Fruit fly (Drosophila melanogaster): ENCODE data around the gene CG4174.

Gene CG4174

DNA sequence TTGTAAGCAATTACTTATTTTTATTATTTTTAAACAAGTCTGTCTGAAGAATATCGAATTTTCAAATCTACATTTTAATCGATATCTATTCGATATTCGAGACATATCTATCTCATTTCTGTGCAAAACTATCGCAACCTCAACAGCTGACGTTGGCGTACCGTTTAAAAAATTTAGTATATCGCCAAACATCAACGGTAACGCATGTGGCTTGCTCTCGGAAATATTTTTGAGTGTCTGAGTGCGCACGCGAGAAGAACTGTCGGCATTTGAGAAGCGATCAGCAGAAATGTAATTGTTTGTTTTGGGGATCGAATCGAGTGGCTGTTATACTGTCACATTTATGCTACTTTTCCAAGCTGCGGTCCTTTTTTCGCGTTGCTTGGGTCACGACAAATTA, 8.0 kb upstream of the CG4174 start, which contains the start of gene MYPT-75D (continued):
- TF ChIP-seq CG6689 (GFP tag; IDR thresholded peaks at IDR 0.05) (no peak), unc-4 (GFP tag; IDR thresholded peaks at IDR 0.05; ENCODE audit: partially characterized antibody) (peak; percentile 86), Dip2 (GFP tag; IDR thresholded peaks at IDR 0.05) (no peak)

DNA sequence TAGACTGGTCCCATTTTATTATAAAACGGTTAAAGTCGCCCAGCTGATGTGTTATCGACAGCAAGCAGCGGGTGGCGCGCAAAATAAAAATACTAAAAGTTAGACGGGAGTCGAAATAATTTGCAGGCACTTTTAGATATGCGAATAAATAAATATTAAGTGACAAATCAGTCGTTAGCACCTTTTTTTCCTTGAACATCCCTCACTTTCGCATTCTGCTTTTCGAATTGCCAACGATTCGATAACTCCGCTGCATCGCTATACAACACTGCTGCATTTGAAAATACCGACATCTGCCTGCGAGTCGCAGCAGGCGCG, 4.6 kb upstream of the CG4174 start, which contains the start of gene bora:
bora (plus strand) TSS at position 271 of the 318 bp plus-strand sequence.
- no peak for TF ChIP-seq Dll (GFP tag; IDR thresholded peaks at IDR 0.05; ENCODE audit: partially characterized antibody)
- peak; percentile 25 for TF ChIP-seq maf-S (GFP tag; optimal IDR thresholded peaks at IDR 0.05)
- no peak for TF ChIP-seq yki (optimal IDR thresholded peaks at IDR 0.05)
- no peak for TF ChIP-seq CG11695 (GFP tag; IDR thresholded peaks at IDR 0.05)
- peak; percentile 27 for TF ChIP-seq pzg (GFP tag; optimal IDR thresholded peaks at IDR 0.05)
- peak; percentile 21 for TF ChIP-seq CG17186 (GFP tag; optimal IDR thresholded peaks at IDR 0.05)
- TF ChIP-seq CG6254 (GFP tag; optimal IDR thresholded peaks at IDR 0.05): no peak
- TF ChIP-seq HLH3B (GFP tag; IDR thresholded peaks at IDR 0.05): no peak
- TF ChIP-seq pum (GFP tag; optimal IDR thresholded peaks at IDR 0.05): no peak
- TF ChIP-seq CG14710 (tag; optimal IDR thresholded peaks at IDR 0.05): peak; percentile 20
- peak; percentile 63 for TF ChIP-seq Ets65A (GFP tag)
- TF ChIP-seq CG15269 (tag; optimal IDR thresholded peaks at IDR 0.05): no peak
- no peak for TF ChIP-seq CG8924 (tag; optimal IDR thresholded peaks at IDR 0.05)
- no peak for TF ChIP-seq grn (GFP tag; optimal IDR thresholded peaks at IDR 0.05)
- TF ChIP-seq CG4424 (GFP tag; optimal IDR thresholded peaks at IDR 0.05): no peak
- TF ChIP-seq ssp (GFP tag; IDR thresholded peaks at IDR 0.05): no peak
- no peak for TF ChIP-seq ato (GFP tag; IDR thresholded peaks at IDR 0.05; ENCODE audit: partially characterized antibody)
- TF ChIP-seq shn (GFP tag; optimal IDR thresholded peaks at IDR 0.05): no peak
- TF ChIP-seq E2f2 (GFP tag; IDR thresholded peaks at IDR 0.05): peak; percentile 92
- TF ChIP-seq CG11247 (GFP tag; IDR thresholded peaks at IDR 0.05): no peak
- no peak for TF ChIP-seq CG8388 (GFP tag; optimal IDR thresholded peaks at IDR 0.05)
- TF ChIP-seq CG2889 (GFP tag; IDR thresholded peaks at IDR 0.05): no peak
- TF ChIP-seq CG31224 (GFP tag; IDR thresholded peaks at IDR 0.05): no peak
- 0 out of 2 replicates have a peak, but pooled peaks have one; percentile 33 for TF ChIP-seq MBD-R2 (GFP tag; IDR thresholded peaks at IDR 0.05)
- no peak for TF ChIP-seq CG10431 (GFP tag; optimal IDR thresholded peaks at IDR 0.05)
- no peak for TF ChIP-seq CG42726 (GFP tag; IDR thresholded peaks at IDR 0.05; ENCODE audit: partially characterized antibody)
- no peak for TF ChIP-seq Nf-YA (GFP tag; IDR thresholded peaks at IDR 0.05)
- peak; percentile 88 for TF ChIP-seq CG10267 (tag; optimal IDR thresholded peaks at IDR 0.05)
- TF ChIP-seq CG13296 (GFP tag; optimal IDR thresholded peaks at IDR 0.05): no peak
- TF ChIP-seq vfl (GFP tag; optimal IDR thresholded peaks at IDR 0.05): no peak
- TF ChIP-seq CG9727 (GFP tag; optimal IDR thresholded peaks at IDR 0.05): no peak
- no peak for TF ChIP-seq sr (GFP tag; IDR thresholded peaks at IDR 0.05)
- no peak for TF ChIP-seq CG12942 (GFP tag; optimal IDR thresholded peaks at IDR 0.05)
- 0 out of 3 replicates have a peak, but pooled peaks have one; percentile 29 for TF ChIP-seq knrl (GFP tag; IDR thresholded peaks at IDR 0.05; ENCODE audit: partially characterized antibody)
- TF ChIP-seq CG13123 (GFP tag; optimal IDR thresholded peaks at IDR 0.05): no peak
- no peak for TF ChIP-seq Gug (GFP tag; IDR thresholded peaks at IDR 0.05)
- no peak for TF ChIP-seq tup (GFP tag; optimal IDR thresholded peaks at IDR 0.05)
- peak; percentile 72 for TF ChIP-seq CG9797 (GFP tag; optimal IDR thresholded peaks at IDR 0.05)
- TF ChIP-seq Dp (GFP tag; optimal IDR thresholded peaks at IDR 0.05): peak; percentile 82
- TF ChIP-seq dpn (GFP tag; optimal IDR thresholded peaks at IDR 0.05): peak in 1 of 2 experiments; percentile 14
- no peak for TF ChIP-seq eyg (GFP tag; optimal IDR thresholded peaks at IDR 0.05)
- 0 out of 3 replicates have a peak, but pooled peaks have one; percentile 24 for TF ChIP-seq CG14860 (GFP tag; IDR thresholded peaks at IDR 0.05; ENCODE audit: partially characterized antibody)
- TF ChIP-seq H2.0 (GFP tag; IDR thresholded peaks at IDR 0.05): no peak
- TF ChIP-seq Med (GFP tag): peak; percentile 56
- no peak for TF ChIP-seq HLHmδ (GFP tag; optimal IDR thresholded peaks at IDR 0.05)
- TF ChIP-seq CG17385 (GFP tag; optimal IDR thresholded peaks at IDR 0.05): no peak
- TF ChIP-seq Dref (GFP tag; IDR thresholded peaks at IDR 0.05): peak; percentile 61

All from whole organism, embryonic.